Worm (Caenorhabditis elegans) whole organism, midembryonic: ENCODE measurements around the gene F26G1.10.

Experiments
- T22C8.4 ChIP-seq: fragments of 200-800 bp; sonication (Bioruptor generic); IDR thresholded peaks from 2 replicates; pipeline ENCODE4 v1.3.6; 2022; ENCODE audit warnings: missing genetic modification characterization, missing compliant biosample characterization
- cog-1 ChIP-seq: sonication (generic microtip); optimal IDR thresholded peaks from 2 replicates; lab custom pipeline; 2016; ENCODE audit warnings: missing genetic modification characterization, missing compliant biosample characterization
- flt-1 ChIP-seq: fragments of 200-800 bp; sonication (Bioruptor generic); IDR thresholded peaks from 2 replicates; pipeline ENCODE4 v1.3.6; 2022; ENCODE audit warnings: missing genetic modification characterization, missing compliant biosample characterization
- klf-2 ChIP-seq: fragments of 200-800 bp; sonication (Bioruptor generic); conservative IDR thresholded peaks from 2 replicates; pipeline ENCODE4 v1.3.6; 2022; ENCODE audit warnings: missing genetic modification reagents, missing genetic modification characterization, missing compliant biosample characterization
- med-1 ChIP-seq: sonication (generic microtip); optimal IDR thresholded peaks from 2 replicates; lab custom pipeline; 2017; ENCODE audit warnings: missing genetic modification characterization, mild to moderate bottlenecking, missing compliant biosample characterization, antibody characterized with exemption, missing genetic modification reagents; ENCODE audit not compliant: insufficient read depth
- ref-1 ChIP-seq: fragments of 200-800 bp; sonication (Bioruptor generic); conservative IDR thresholded peaks from 2 replicates; pipeline ENCODE4 v1.3.6; 2022; ENCODE audit warnings: missing genetic modification reagents, missing genetic modification characterization, missing compliant biosample characterization
- tab-1 ChIP-seq: fragments of 200-800 bp; sonication (Bioruptor generic); IDR thresholded peaks from 2 replicates; pipeline ENCODE4 v1.3.6; 2022; ENCODE audit warnings: missing genetic modification characterization, missing compliant biosample characterization
- ztf-23 ChIP-seq: fragments of 200-800 bp; sonication (Bioruptor generic); IDR thresholded peaks from 2 replicates; pipeline ENCODE4 v1.3.6; 2022; ENCODE audit warnings: missing genetic modification reagents, missing genetic modification characterization, missing compliant biosample characterization
- ztf-29 ChIP-seq: fragments of 200-800 bp; sonication (Bioruptor generic); IDR thresholded peaks from 2 replicates; pipeline ENCODE4 v1.3.6; 2022; ENCODE audit warnings: missing genetic modification reagents, missing genetic modification characterization, missing compliant biosample characterization

F26G1.10 gene

DNA sequence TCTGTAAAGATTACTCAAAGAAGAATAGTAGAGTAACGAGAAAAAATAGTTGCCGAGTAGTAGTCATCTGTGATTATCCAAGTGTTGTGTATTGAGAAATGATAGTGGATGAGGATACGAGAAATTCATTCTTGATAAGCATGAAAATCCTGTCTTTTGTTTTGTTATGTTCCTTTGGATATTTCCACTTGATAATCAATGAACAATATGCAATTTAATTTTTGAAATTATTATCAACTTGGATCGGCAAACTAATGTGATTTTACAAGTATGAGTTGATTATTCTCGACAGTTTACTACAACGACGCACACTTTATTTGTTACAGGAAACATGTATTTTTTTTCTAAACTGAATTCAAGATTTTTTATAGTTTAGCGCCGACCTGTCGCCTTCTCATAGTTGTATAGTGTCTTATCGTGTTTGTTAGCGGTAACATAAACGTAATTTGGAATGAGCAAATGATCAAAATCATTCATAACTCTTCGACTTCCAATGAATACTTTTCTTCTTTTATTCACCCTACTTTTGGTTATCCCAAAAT lies at the start of gene F26G1.10, which contains the start of gene F26G1.9:
Gene F26G1.10, plus strand, starts transcription at position 492 of the 542 bp plus-strand sequence.
Gene F26G1.9, minus strand, starts transcription at position 101 of the 542 bp plus-strand sequence.
- no peak for TF ChIP-seq T22C8.4 (GFP tag; lab: Robert Waterston, UW)
- no peak for TF ChIP-seq flt-1 (GFP tag; lab: Robert Waterston, UW)
- no peak for TF ChIP-seq cog-1 (tag; lab: Kevin White, UChicago)
- no peak for TF ChIP-seq ztf-23 (GFP tag; lab: Robert Waterston, UW)
- no peak for TF ChIP-seq ref-1 (GFP tag; lab: Robert Waterston, UW)
- no peak for TF ChIP-seq tab-1
- TF ChIP-seq klf-2 (GFP tag; lab: Robert Waterston, UW): no peak
- no peak for TF ChIP-seq ztf-29 (GFP tag; lab: Robert Waterston, UW)

DNA sequence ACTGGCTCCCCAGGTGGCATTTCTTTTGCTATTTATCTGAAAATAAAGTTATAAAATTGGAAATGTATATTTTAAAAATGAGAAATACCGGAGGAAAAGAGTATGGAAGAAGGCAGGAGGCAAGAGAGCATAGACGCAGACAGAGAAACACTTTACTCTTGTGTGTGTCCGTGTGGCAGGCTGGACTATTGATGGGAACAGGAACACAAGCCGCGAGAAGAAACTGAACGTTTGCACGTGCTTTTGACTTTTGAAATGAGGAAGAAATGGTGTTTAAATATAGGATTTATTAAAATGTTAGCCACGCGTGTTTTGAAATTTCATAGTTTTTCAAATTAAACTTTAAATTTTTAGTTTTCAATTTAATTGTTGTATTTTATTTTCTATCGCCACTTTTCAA lies 48.1 kb upstream of the F26G1.10 start, which contains the start of gene F10G7.10:
Gene F10G7.10, minus strand, starts transcription at position 145 of the 400 bp plus-strand sequence.
- TF ChIP-seq ztf-29 (GFP tag; lab: Robert Waterston, UW) (no peak), cog-1 (tag; lab: Kevin White, UChicago) (no peak), tab-1 (no peak), klf-2 (GFP tag; lab: Robert Waterston, UW) (no peak), T22C8.4 (GFP tag; lab: Robert Waterston, UW) (no peak), flt-1 (GFP tag; lab: Robert Waterston, UW) (no peak), med-1 (GFP tag; lab: Kevin White, UChicago) (no peak), ztf-23 (GFP tag; lab: Robert Waterston, UW) (no peak), ref-1 (GFP tag; lab: Robert Waterston, UW) (no peak)

DNA sequence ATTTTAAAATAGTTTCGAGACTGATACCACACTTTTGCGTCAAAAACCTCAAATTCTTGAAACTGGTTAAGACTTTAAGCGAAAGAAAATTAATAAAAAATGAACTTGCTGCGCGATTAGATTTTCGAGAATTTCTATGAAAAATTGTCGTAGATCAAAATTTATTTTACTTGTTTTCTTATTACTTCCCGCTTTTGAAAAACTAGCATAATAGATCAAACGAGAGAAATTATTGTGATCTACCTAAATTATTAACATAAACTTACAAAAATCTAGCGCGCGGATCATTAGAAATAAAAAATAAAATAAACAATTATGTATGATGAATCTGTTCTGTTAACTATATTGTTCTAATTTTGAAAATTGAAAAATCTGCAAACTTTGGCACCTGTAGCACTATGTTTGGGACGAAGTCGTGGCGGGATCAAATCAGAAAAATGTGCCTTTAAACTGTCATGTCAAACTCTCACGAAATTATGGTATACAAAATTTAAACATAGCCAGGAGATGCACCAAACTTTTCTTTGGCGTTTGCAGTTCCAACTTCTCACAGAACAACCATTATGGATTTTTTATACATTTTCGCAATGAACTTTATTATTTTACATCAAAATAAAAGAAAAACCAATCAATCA lies 47.3 kb upstream of the F26G1.10 start:
- TF ChIP-seq med-1 (GFP tag; lab: Kevin White, UChicago) (no peak), flt-1 (GFP tag; lab: Robert Waterston, UW) (no peak), ztf-23 (GFP tag; lab: Robert Waterston, UW) (no peak), tab-1 (no peak), klf-2 (GFP tag; lab: Robert Waterston, UW) (no peak), cog-1 (tag; lab: Kevin White, UChicago) (no peak), ref-1 (GFP tag; lab: Robert Waterston, UW) (no peak), ztf-29 (GFP tag; lab: Robert Waterston, UW) (no peak), T22C8.4 (GFP tag; lab: Robert Waterston, UW) (no peak)

DNA sequence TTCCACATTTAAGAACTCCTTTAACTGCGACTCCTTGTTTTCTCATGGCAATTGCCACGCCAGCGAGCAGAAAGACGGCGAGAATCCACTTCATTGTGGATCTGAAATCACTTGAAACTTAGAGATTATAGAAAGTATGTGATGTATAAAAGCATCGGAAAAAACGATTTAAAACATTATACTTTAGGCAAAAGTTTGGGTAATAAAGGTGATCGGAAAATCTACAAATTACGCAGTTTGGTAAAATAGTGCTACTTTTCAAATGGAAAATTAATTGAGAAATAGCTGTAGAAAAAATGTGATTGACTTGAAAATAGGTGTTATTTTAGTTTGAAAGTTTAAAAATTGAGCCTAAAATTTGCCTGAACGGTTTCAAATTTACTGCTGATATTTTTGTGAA lies 46.4 kb upstream of the F26G1.10 start, which contains the start of gene ttr-41:
Gene ttr-41, minus strand, starts transcription at position 101 of the 400 bp plus-strand sequence.
- TF ChIP-seq flt-1 (GFP tag; lab: Robert Waterston, UW) (no peak), cog-1 (tag; lab: Kevin White, UChicago) (no peak), tab-1 (no peak)

DNA sequence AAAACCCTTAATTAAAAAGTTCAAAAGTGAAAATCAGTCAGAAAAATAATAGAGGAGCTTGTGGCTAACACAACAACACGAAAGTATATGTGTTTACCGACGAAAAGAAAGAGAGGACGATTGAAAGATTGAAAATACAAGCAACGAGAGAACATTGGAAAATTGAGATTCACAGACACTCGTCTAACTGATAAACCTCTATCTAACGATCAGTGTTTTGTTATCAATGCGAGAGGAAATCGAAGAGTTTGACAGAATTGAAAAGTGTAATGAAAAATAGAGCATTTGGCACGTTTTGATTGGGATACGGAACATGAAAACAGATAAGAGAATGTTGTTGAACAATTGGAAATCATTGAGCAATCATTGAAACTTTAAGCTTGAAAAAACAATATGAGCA lies 45.5 kb upstream of the F26G1.10 start:
- TF ChIP-seq ref-1 (GFP tag; lab: Robert Waterston, UW) (no peak), ztf-23 (GFP tag; lab: Robert Waterston, UW) (no peak)

DNA sequence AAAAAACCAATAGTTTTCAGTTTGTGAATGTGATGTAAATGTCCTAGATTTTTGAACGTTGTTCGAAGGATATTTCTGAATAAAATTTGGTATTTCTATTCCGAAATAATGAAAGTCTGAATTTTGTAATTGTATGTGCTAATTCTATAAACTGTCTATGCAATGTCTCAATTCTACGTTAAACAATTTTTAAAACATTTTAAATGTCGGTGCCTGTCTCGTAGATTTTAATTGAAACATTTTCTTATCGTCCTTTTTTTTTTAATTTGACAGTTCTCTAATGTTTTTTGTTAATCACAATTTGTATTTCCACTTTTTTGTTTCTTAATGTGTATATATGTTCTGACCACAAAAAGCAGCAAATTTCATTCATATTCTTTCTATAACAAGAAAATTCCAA lies 44.4 kb upstream of the F26G1.10 start, which contains the start of gene F41C3.7:
Gene F41C3.7, plus strand, starts transcription at position 301 of the 400 bp plus-strand sequence.
- no peak for TF ChIP-seq ztf-29 (GFP tag; lab: Robert Waterston, UW)
- TF ChIP-seq med-1 (GFP tag; lab: Kevin White, UChicago): no peak
- TF ChIP-seq ref-1 (GFP tag; lab: Robert Waterston, UW): no peak
- TF ChIP-seq klf-2 (GFP tag; lab: Robert Waterston, UW): no peak
- no peak for TF ChIP-seq tab-1
- no peak for TF ChIP-seq T22C8.4 (GFP tag; lab: Robert Waterston, UW)
- TF ChIP-seq flt-1 (GFP tag; lab: Robert Waterston, UW): no peak
- no peak for TF ChIP-seq cog-1 (tag; lab: Kevin White, UChicago)
- no peak for TF ChIP-seq ztf-23 (GFP tag; lab: Robert Waterston, UW)

DNA sequence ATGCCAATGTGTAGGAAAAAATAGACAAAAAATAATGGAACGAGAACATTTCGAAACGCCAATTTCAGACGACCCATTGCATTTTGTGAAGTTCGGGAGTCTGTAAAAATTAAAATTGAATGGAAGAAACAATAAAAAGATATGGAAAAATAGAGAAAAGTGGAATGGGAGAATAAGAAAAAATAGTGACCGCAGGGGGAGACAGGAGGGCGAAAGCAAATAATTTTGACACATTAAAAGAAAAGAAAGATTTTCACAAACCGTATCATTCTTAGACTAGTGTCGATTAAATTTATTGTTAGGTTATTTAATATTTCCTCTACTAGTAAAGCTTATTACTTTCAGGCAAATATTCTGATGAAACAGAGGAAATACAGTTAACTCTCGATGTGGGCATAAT lies 40.3 kb upstream of the F26G1.10 start, which contains the start of gene F41C3.11:
Gene F41C3.11, minus strand, starts transcription at position 101 of the 400 bp plus-strand sequence.
- TF ChIP-seq T22C8.4 (GFP tag; lab: Robert Waterston, UW) (no peak), ztf-29 (GFP tag; lab: Robert Waterston, UW) (no peak), med-1 (GFP tag; lab: Kevin White, UChicago) (no peak), flt-1 (GFP tag; lab: Robert Waterston, UW) (no peak), tab-1 (no peak), cog-1 (tag; lab: Kevin White, UChicago) (no peak), ref-1 (GFP tag; lab: Robert Waterston, UW) (no peak), klf-2 (GFP tag; lab: Robert Waterston, UW) (no peak), ztf-23 (GFP tag; lab: Robert Waterston, UW) (no peak)

DNA sequence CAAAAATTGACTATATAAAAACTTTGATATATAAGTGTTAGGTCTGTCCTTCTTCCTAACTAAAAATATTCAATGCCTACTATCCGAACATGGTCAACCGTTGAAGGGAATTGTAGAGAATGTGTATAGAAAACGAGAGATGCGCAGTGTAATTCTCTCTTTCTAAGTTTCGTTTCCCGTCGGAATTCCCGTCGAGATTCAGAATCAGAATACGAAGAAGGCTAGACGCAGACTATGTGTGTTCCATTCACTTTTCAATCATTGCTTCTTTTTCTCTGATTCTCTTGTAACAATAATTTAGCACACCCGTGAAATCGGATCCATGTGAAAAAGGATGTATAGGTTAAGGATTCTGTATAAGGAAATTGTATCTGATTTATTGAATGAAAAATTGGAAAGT lies 39.7 kb upstream of the F26G1.10 start:
- no peak for TF ChIP-seq ztf-29 (GFP tag; lab: Robert Waterston, UW)
- no peak for TF ChIP-seq klf-2 (GFP tag; lab: Robert Waterston, UW)
- no peak for TF ChIP-seq cog-1 (tag; lab: Kevin White, UChicago)
- no peak for TF ChIP-seq T22C8.4 (GFP tag; lab: Robert Waterston, UW)
- no peak for TF ChIP-seq ztf-23 (GFP tag; lab: Robert Waterston, UW)
- TF ChIP-seq tab-1: no peak
- TF ChIP-seq flt-1 (GFP tag; lab: Robert Waterston, UW): no peak
- TF ChIP-seq ref-1 (GFP tag; lab: Robert Waterston, UW): no peak
- TF ChIP-seq med-1 (GFP tag; lab: Kevin White, UChicago): no peak

DNA sequence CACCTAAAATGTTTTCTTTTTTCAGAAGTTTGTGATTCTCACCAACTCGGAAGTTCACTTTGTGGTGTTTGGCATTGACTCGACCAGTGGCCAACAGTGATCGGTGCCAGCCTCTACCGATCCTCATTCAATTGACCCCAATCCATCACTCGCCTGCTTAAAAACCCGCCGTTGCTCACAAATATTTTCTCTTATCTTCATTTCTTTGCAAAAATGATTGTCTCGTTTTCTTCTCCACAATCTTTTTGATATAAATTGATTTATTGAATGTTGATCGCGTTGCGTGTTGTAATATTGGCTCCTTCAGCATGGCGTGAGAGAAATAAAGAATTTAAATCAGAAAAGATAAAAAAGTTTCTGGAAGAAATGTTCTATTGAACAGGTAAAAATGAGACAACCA lies 37.6 kb upstream of the F26G1.10 start:
- TF ChIP-seq flt-1 (GFP tag; lab: Robert Waterston, UW) (no peak), ztf-29 (GFP tag; lab: Robert Waterston, UW) (no peak), cog-1 (tag; lab: Kevin White, UChicago) (no peak), med-1 (GFP tag; lab: Kevin White, UChicago) (no peak), klf-2 (GFP tag; lab: Robert Waterston, UW) (no peak), T22C8.4 (GFP tag; lab: Robert Waterston, UW) (no peak), ref-1 (GFP tag; lab: Robert Waterston, UW) (no peak), tab-1 (no peak), ztf-23 (GFP tag; lab: Robert Waterston, UW) (no peak)
